Worm (Caenorhabditis elegans): ENCODE measurements around the gene F47C12.6.

The F47C12.6 gene

DNA sequence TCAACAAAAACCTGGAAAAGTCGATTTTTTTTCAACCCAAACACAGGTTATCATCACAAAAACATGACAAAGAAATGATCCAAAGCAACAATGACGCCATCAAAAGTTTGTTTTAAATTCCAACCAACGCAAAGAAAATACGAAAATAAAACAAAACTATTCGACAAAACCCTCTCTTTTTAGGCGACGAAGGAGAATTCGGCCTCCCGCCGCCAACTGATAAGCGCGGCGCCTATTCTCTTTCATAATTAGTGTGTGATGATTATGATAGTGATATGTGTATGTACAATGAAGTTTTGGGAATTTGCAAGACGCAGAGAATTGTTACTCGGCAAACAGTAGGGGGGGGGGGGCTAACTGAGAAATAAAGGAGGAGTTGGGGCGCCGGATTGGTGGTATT, 36.1 kb upstream of the F47C12.6 start:
- no peak for TF ChIP-seq gmeb-1 (tag; optimal IDR thresholded peaks at IDR 0.05)
- peak; percentile 35 for TF ChIP-seq fos-1 (tag; optimal IDR thresholded peaks at IDR 0.05)
- TF ChIP-seq nhr-12 (tag; optimal IDR thresholded peaks at IDR 0.05), result no peak
- no peak for TF ChIP-seq R02D3.7 (tag; optimal IDR thresholded peaks at IDR 0.05)
- TF ChIP-seq crh-2 (tag; optimal IDR thresholded peaks at IDR 0.05), result peak; percentile 21
- TF ChIP-seq nhr-11 (tag; optimal IDR thresholded peaks at IDR 0.05), result no peak
- peak; percentile 26 for TF ChIP-seq ama-1 (optimal IDR thresholded peaks at IDR 0.05)
- peak; percentile 46 for TF ChIP-seq sma-3 (GFP tag; optimal IDR thresholded peaks at IDR 0.05)
- peak; percentile 65 for TF ChIP-seq sma-9 (GFP tag; optimal IDR thresholded peaks at IDR 0.05)
- no peak for TF ChIP-seq sma-9 (tag; optimal IDR thresholded peaks at IDR 0.05)

DNA sequence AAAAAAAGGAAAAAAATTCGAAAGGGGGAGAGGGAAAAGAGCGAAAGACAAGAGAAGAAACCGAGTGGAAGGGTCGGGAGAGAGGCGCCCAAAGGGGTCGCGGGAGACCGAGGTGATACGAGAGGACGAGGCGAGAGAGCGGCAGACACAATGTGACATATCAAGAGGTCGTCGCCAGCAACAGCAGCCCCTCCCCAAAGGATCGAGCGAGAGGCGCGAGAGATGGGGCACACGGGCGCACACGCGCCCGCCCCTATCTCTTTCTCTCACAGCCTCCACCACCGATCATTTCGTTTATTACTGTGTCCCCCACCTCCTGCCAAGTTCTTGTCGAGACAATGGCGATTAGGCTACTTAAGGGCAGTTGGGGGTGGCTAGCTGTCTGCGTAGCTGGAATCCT, 35.0 kb upstream of the F47C12.6 start:
- TF ChIP-seq egl-27 (tag; optimal IDR thresholded peaks at IDR 0.05) (no peak), Y55F3AM.14 (GFP tag; optimal IDR thresholded peaks at IDR 0.05) (peak; percentile 70), mab-5 (tag; optimal IDR thresholded peaks at IDR 0.05) (peak; percentile 15), ztf-1 (GFP tag; conservative IDR thresholded peaks at IDR 0.05) (no peak), nhr-12 (tag; optimal IDR thresholded peaks at IDR 0.05) (no peak), snpc-4 (tag; optimal IDR thresholded peaks at IDR 0.05) (no peak), sma-9 (GFP tag; optimal IDR thresholded peaks at IDR 0.05) (peak; percentile 88), sma-9 (tag; optimal IDR thresholded peaks at IDR 0.05) (no peak), lin-13 (GFP tag; optimal IDR thresholded peaks at IDR 0.05) (peak; percentile 4), crh-2 (tag; optimal IDR thresholded peaks at IDR 0.05) (peak; percentile 55), unc-62 (GFP tag; optimal IDR thresholded peaks at IDR 0.05) (no peak), elt-1 (tag; optimal IDR thresholded peaks at IDR 0.05) (peak; percentile 11), alr-1 (tag; optimal IDR thresholded peaks at IDR 0.05) (no peak), ztf-11 (tag; optimal IDR thresholded peaks at IDR 0.05) (no peak), zag-1 (tag; optimal IDR thresholded peaks at IDR 0.05) (peak; percentile 5), C34F6.9 (tag; optimal IDR thresholded peaks at IDR 0.05) (peak; percentile 14), ceh-16 (tag; optimal IDR thresholded peaks at IDR 0.05) (peak; percentile 92), blmp-1 (tag; optimal IDR thresholded peaks at IDR 0.05; ENCODE audit: insufficient read depth) (peak; percentile 52), mbf-1 (tag; optimal IDR thresholded peaks at IDR 0.05) (no peak), R02D3.7 (tag; optimal IDR thresholded peaks at IDR 0.05) (no peak), sem-4 (tag; optimal IDR thresholded peaks at IDR 0.05) (peak; percentile 32), F13H6.1 (tag; optimal IDR thresholded peaks at IDR 0.05) (peak; percentile 91), unc-39 (tag; optimal IDR thresholded peaks at IDR 0.05) (no peak), lin-11 (tag; optimal IDR thresholded peaks at IDR 0.05) (no peak), gmeb-1 (tag; optimal IDR thresholded peaks at IDR 0.05) (peak; percentile 25), sma-3 (GFP tag; optimal IDR thresholded peaks at IDR 0.05) (peak; percentile 69), nhr-10 (tag; optimal IDR thresholded peaks at IDR 0.05) (no peak), skn-1 (tag; optimal IDR thresholded peaks at IDR 0.05) (no peak), nhr-129 (tag; optimal IDR thresholded peaks at IDR 0.05) (peak; percentile 82), fos-1 (tag; optimal IDR thresholded peaks at IDR 0.05) (peak; percentile 79), mdl-1 (tag; optimal IDR thresholded peaks at IDR 0.05) (peak; percentile 70 to 72), nhr-21 (tag; optimal IDR thresholded peaks at IDR 0.05) (peak; percentile 59), ztf-4 (tag; optimal IDR thresholded peaks at IDR 0.05) (no peak), nhr-25 (tag; optimal IDR thresholded peaks at IDR 0.05) (peak; percentile 54), peb-1 (tag; optimal IDR thresholded peaks at IDR 0.05) (no peak), lsy-2 (tag; optimal IDR thresholded peaks at IDR 0.05) (peak; percentile 5 to 52), ZK546.5 (tag; optimal IDR thresholded peaks at IDR 0.05) (no peak), nhr-237 (tag; optimal IDR thresholded peaks at IDR 0.05) (no peak), elt-3 (tag; optimal IDR thresholded peaks at IDR 0.05) (no peak), ceh-82 (tag; optimal IDR thresholded peaks at IDR 0.05) (no peak), dmd-4 (tag; optimal IDR thresholded peaks at IDR 0.05) (no peak), nhr-77 (tag; optimal IDR thresholded peaks at IDR 0.05) (no peak), ama-1 (optimal IDR thresholded peaks at IDR 0.05) (no peak), aly-2 (tag; optimal IDR thresholded peaks at IDR 0.05) (no peak), unc-55 (GFP tag; optimal IDR thresholded peaks at IDR 0.05) (no peak), nhr-11 (tag; optimal IDR thresholded peaks at IDR 0.05) (no peak), nhr-6 (tag; optimal IDR thresholded peaks at IDR 0.05) (peak; percentile 24), lin-39 (tag; optimal IDR thresholded peaks at IDR 0.05) (no peak), nhr-23 (tag; optimal IDR thresholded peaks at IDR 0.05) (no peak)

All from whole organism, L2 larva.